Fruit fly (Drosophila melanogaster) whole organism, pupa: ENCODE results near the gene CG11030.
A peak's percentile ranks its signal among the peaks of the same experiment; 100 is the strongest.

Experiments used
- CG10348 ChIP-seq: fragments of 200-800 bp; sonication (Bioruptor generic); IDR thresholded peaks from 2 replicates; pipeline ENCODE4 v1.3.6; 2022; ENCODE audit warnings: missing biosample characterization, missing genetic modification characterization
- CG12605 ChIP-seq: fragments of 200-800 bp; sonication (Bioruptor generic); IDR thresholded peaks from 2 replicates; pipeline ENCODE4 v1.3.6; 2022; ENCODE audit warnings: missing biosample characterization, missing genetic modification characterization
- CG13204 ChIP-seq: fragments of 200-800 bp; sonication (Bioruptor generic); optimal IDR thresholded peaks from 2 replicates; lab custom pipeline; 2018; ENCODE audit warnings: missing biosample characterization, mild to moderate bottlenecking, missing genetic modification characterization, moderate library complexity
- CG14655 ChIP-seq: fragments of 200-800 bp; sonication (Bioruptor generic); optimal IDR thresholded peaks from 3 replicates; lab custom pipeline; 2017; ENCODE audit warnings: mild to moderate bottlenecking, missing biosample characterization, missing genetic modification reagents, missing genetic modification characterization
- CG15710 ChIP-seq: fragments of 200-800 bp; sonication (Bioruptor generic); optimal IDR thresholded peaks from 2 replicates; lab custom pipeline; 2018; ENCODE audit warnings: missing biosample characterization, mild to moderate bottlenecking, missing genetic modification characterization, moderate library complexity
- CG17806 ChIP-seq: fragments of 200-800 bp; sonication (Bioruptor generic); optimal IDR thresholded peaks from 2 replicates; lab custom pipeline; 2018; ENCODE audit warnings: missing biosample characterization, mild to moderate bottlenecking, missing genetic modification characterization, moderate library complexity
- CG32121 ChIP-seq: fragments of 200-800 bp; sonication (Bioruptor generic); IDR thresholded peaks from 2 replicates; pipeline ENCODE4 v1.3.6; 2022; ENCODE audit warnings: missing biosample characterization, missing genetic modification characterization
- CG34367 ChIP-seq: fragments of 200-800 bp; sonication (Bioruptor generic); optimal IDR thresholded peaks from 2 replicates; lab custom pipeline; 2018; ENCODE audit warnings: missing biosample characterization, mild to moderate bottlenecking, missing genetic modification characterization
- CG4496 ChIP-seq: fragments of 200-800 bp; sonication (Bioruptor generic); IDR thresholded peaks from 3 replicates; pipeline ENCODE4 v1.3.6; 2022; ENCODE audit warnings: missing biosample characterization, missing genetic modification characterization
- CG8159 ChIP-seq: fragments of 200-800 bp; sonication (Bioruptor generic); optimal IDR thresholded peaks from 3 replicates; lab custom pipeline; 2018; ENCODE audit warnings: missing biosample characterization, mild to moderate bottlenecking, missing genetic modification characterization, moderate library complexity
- CG8301 ChIP-seq: fragments of 200-800 bp; sonication (Bioruptor generic); optimal IDR thresholded peaks from 2 replicates; lab custom pipeline; 2018; ENCODE audit warnings: missing biosample characterization, mild to moderate bottlenecking, missing genetic modification characterization
- CG9948 ChIP-seq: fragments of 200-800 bp; sonication (Bioruptor generic); optimal IDR thresholded peaks from 2 replicates; lab custom pipeline; 2018; ENCODE audit warnings: missing biosample characterization, mild to moderate bottlenecking, missing genetic modification characterization, moderate library complexity
- D1 ChIP-seq: fragments of 200-800 bp; sonication (Bioruptor generic); optimal IDR thresholded peaks from 2 replicates; lab custom pipeline; 2018; ENCODE audit warnings: missing biosample characterization, mild to moderate bottlenecking, missing genetic modification characterization, moderate library complexity
- EcR ChIP-seq: fragments of 200-800 bp; sonication (Bioruptor generic); optimal IDR thresholded peaks from 3 replicates; lab custom pipeline; 2019; ENCODE audit warnings: missing biosample characterization, missing genetic modification characterization, mild to moderate bottlenecking, moderate library complexity, missing genetic modification reagents
- Ets98B ChIP-seq: fragments of 200-800 bp; sonication (Bioruptor generic); IDR thresholded peaks from 2 replicates; pipeline ENCODE4 v1.3.6; 2022; ENCODE audit warnings: missing biosample characterization, missing genetic modification characterization
- Pif1A ChIP-seq: fragments of 200-800 bp; sonication (Bioruptor generic); optimal IDR thresholded peaks from 3 replicates; lab custom pipeline; 2016; ENCODE audit warnings: missing biosample characterization, missing genetic modification characterization
- Pif1B ChIP-seq: fragments of 200-800 bp; sonication (Bioruptor generic); optimal IDR thresholded peaks from 3 replicates; lab custom pipeline; 2016; ENCODE audit warnings: missing biosample characterization, missing genetic modification characterization
- Snoo ChIP-seq: fragments of 200-800 bp; sonication (Bioruptor generic); optimal IDR thresholded peaks from 3 replicates; lab custom pipeline; 2017; ENCODE audit warnings: missing biosample characterization, mild to moderate bottlenecking, missing genetic modification characterization, inconsistent platforms
- fd96Ca ChIP-seq: fragments of 200-800 bp; sonication (Bioruptor generic); IDR thresholded peaks from 3 replicates; pipeline ENCODE4 v1.3.6; 2022; ENCODE audit warnings: missing biosample characterization, missing genetic modification characterization
- gl ChIP-seq: fragments of 200-800 bp; sonication (Bioruptor generic); optimal IDR thresholded peaks from 2 replicates; lab custom pipeline; 2018; ENCODE audit warnings: missing biosample characterization, mild to moderate bottlenecking, missing genetic modification characterization
- rn ChIP-seq: fragments of 200-800 bp; sonication (Bioruptor generic); IDR thresholded peaks from 2 replicates; pipeline ENCODE4 v1.3.6; 2022; ENCODE audit warnings: missing biosample characterization, missing genetic modification characterization

CG11030 gene

DNA sequence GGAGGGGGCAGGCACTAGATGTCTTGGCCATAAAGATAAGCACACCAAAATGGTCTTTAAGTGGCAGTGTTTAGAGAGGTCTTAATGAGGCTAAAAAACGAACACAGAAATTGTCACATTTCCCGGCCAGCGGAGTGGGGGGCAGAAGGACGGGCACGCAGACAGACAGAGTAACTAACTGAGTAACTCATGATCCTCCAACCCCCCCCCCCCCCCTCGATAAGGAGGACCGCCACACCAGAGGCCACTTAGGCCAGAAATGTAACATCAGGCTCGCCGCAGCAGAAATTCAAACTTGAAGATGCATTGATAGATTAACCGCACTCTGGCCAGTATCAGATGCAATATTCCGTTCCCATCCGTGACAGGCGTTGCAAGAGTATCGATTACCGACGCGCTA is 58.4 kb downstream of the CG11030 start:
- no peak for TF ChIP-seq CG8159
- no peak for TF ChIP-seq Pif1A
- no peak for TF ChIP-seq CG10348 (GFP tag; lab: Robert Waterston, UW)
- TF ChIP-seq gl (tag; lab: Kevin White, UChicago) = no peak
- no peak for TF ChIP-seq CG8301
- no peak for TF ChIP-seq D1 (tag; lab: Kevin White, UChicago)
- TF ChIP-seq rn (GFP tag; lab: Robert Waterston, UW) = no peak
- TF ChIP-seq CG34367 (tag; lab: Kevin White, UChicago) = no peak
- TF ChIP-seq Snoo = no peak
- TF ChIP-seq fd96Ca = no peak
- no peak for TF ChIP-seq CG14655 (GFP tag; lab: Kevin White, UChicago)
- no peak for TF ChIP-seq Pif1B (GFP tag; lab: Kevin White, UChicago)

DNA sequence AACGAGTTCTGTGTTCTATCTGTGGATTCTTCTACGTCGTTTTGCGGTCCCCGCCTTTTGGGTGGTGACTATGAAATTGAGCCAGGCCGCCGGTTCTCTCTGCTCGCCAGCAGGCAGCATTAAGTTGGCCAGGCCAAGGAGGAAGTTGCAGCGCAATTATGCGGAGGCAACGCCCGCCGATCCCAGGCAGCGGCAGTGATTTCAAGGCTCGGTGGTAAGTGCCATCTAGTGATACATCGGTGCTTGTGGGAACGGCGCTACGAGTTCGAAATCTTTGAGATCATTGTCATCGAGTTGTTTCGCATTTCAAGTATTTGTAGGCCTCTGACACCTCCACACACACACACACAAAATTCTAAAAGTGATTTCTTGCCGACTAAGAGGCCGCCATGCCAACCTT is 59.3 kb downstream of the CG11030 start, which contains the start of gene CG31913:
Gene CG31913, plus strand, starts transcription at position 301 of the 400 bp plus-strand sequence.
- TF ChIP-seq rn (GFP tag; lab: Robert Waterston, UW) = no peak
- TF ChIP-seq CG13204 (GFP tag; lab: Kevin White, UChicago) = peak; percentile 41
- peak; percentile 64 for TF ChIP-seq EcR (GFP tag; lab: Kevin White, UChicago)

DNA sequence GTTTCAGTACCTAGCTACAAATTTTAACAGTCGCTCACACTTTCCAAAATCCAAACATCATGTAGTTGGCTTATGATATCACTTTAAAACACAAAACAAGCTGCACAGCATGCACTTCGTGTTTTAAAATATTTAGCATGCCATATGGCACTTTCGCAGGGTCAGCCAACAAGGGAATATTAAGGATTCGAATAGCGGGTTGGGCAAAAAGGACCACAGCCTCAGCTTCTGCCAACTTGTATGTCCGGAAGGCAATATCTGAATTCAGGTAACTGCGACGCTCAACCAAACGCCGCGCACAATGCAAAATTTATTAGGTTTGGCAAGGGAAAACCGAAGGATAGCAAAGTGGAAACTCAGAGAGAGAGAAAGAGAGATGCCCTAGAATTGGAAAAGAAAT is 64.8 kb downstream of the CG11030 start:
- no peak for TF ChIP-seq Pif1A
- TF ChIP-seq CG32121 = no peak
- no peak for TF ChIP-seq rn (GFP tag; lab: Robert Waterston, UW)
- no peak for TF ChIP-seq Snoo
- no peak for TF ChIP-seq CG13204 (GFP tag; lab: Kevin White, UChicago)
- TF ChIP-seq CG10348 (GFP tag; lab: Robert Waterston, UW) = no peak
- TF ChIP-seq CG8301 = no peak
- TF ChIP-seq Pif1B (GFP tag; lab: Kevin White, UChicago) = no peak
- TF ChIP-seq CG17806 (tag; lab: Kevin White, UChicago) = no peak
- no peak for TF ChIP-seq CG34367 (tag; lab: Kevin White, UChicago)
- TF ChIP-seq Ets98B = no peak
- no peak for TF ChIP-seq D1 (tag; lab: Kevin White, UChicago)
- TF ChIP-seq CG4496 (GFP tag; lab: Robert Waterston, UW) = no peak
- TF ChIP-seq CG12605 = no peak
- no peak for TF ChIP-seq CG9948 (tag; lab: Kevin White, UChicago)
- no peak for TF ChIP-seq CG8159
- no peak for TF ChIP-seq CG14655 (GFP tag; lab: Kevin White, UChicago)
- TF ChIP-seq EcR (GFP tag; lab: Kevin White, UChicago) = no peak
- no peak for TF ChIP-seq CG15710 (tag; lab: Kevin White, UChicago)

DNA sequence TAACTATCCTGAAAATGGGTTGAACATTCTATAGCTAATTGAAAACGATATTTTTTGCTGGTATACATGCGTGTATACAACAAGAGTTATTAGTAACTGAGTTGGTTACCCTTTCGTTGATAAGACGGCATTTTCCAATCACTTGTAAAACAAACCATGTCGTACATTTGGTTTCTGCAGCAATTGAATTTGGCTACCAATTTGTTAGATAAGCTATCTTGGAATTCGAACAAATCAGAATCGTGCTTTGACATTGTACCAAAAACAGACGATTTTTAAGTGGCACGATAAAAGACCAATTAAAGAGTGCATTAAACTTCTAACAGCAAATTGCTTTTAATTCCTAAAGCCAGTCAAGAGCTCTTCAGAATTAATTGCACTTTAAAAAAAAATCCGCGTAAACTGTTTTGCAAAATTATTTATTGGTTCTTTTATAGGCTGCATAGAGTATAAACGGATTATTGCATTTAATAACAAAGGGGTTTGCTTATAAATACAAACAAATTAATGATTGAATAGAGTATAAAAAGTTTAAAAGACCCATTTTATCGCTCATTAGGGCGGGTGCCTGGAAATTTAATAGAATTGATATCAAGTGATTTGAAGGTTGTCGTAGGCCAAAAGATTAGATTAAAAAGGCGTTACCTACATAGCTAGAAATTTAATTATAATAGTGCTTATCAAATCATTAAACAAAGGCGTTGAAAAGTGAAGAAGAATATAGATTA is 66.5 kb downstream of the CG11030 start:
- TF ChIP-seq fd96Ca (no peak), rn (GFP tag; lab: Robert Waterston, UW) (no peak), CG12605 (no peak), EcR (GFP tag; lab: Kevin White, UChicago) (no peak), CG14655 (GFP tag; lab: Kevin White, UChicago) (no peak), gl (tag; lab: Kevin White, UChicago) (no peak), CG10348 (GFP tag; lab: Robert Waterston, UW) (no peak), CG32121 (no peak), CG8159 (no peak), CG17806 (tag; lab: Kevin White, UChicago) (no peak)

DNA sequence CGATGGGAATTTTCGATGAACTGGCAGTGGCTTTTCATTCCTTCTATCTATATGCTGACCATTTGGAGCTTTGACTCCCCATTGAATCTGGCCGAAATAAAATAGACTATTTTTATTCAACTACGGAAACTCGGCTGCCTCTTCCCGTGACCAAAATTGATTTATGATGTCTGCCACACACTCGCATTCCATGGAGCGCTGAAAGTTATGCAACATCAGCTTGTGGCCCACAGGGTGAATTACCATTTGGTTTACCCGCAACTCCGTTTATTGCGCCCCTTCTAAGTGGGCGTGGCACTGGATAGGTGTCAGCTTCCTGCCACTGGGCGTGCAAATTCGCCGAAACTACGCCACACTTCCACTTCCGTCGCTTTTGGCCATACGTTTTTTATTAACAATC is 68.6 kb downstream of the CG11030 start:
- no peak for TF ChIP-seq fd96Ca
- no peak for TF ChIP-seq CG32121
- no peak for TF ChIP-seq CG12605
- TF ChIP-seq rn (GFP tag; lab: Robert Waterston, UW) = no peak
- no peak for TF ChIP-seq CG34367 (tag; lab: Kevin White, UChicago)
- TF ChIP-seq gl (tag; lab: Kevin White, UChicago) = no peak
- no peak for TF ChIP-seq CG13204 (GFP tag; lab: Kevin White, UChicago)
- TF ChIP-seq Ets98B = no peak
- TF ChIP-seq CG14655 (GFP tag; lab: Kevin White, UChicago) = no peak
- no peak for TF ChIP-seq D1 (tag; lab: Kevin White, UChicago)
- TF ChIP-seq Pif1A = no peak
- no peak for TF ChIP-seq CG9948 (tag; lab: Kevin White, UChicago)
- TF ChIP-seq Snoo = no peak

DNA sequence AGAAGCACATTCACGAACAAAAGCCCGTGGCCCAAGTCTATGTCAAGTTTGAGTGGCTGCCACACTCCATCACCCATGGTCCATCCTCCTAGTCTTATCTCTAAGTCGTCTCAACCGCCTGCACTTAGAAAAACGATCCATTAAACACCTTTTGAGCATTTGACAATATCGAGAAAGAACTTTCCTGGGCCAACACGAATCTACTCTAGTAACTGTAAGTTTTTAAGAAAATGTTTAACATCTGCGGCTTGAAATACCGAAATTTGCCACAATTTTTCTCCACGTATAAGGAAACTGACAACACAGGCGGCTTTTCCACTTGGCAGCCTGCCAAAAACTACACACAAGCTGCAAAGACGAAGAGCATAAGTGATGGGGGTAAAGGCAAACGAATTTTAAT is 70.7 kb downstream of the CG11030 start:
- TF ChIP-seq Snoo (no peak), CG8301 (peak; percentile 40), CG10348 (GFP tag; lab: Robert Waterston, UW) (no peak), Pif1B (GFP tag; lab: Kevin White, UChicago) (no peak), Ets98B (no peak; the same call in 1 of the 2 replicates), CG14655 (GFP tag; lab: Kevin White, UChicago) (peak; percentile 58), CG13204 (GFP tag; lab: Kevin White, UChicago) (no peak), fd96Ca (no peak), CG15710 (tag; lab: Kevin White, UChicago) (no peak)
- TF ChIP-seq, all 21 proteins: peak for 2

DNA sequence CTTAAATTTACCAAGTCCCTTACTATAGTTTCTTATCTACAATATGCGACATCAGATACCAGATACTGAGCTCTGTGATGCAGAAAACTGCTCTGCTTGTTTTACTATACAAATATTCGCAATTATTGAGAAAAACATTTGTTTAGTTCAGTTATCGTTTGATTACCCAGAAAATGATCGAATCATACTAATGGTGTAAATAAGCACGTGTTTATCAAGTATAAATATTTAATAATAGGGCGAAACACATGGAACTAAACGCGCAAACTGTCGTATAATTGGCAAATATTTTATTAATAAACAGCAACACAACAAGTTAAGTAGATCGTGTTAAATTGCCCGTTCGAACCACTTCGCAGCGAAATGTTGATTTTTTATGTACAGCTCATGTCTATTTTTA is 73.5 kb downstream of the CG11030 start:
- TF ChIP-seq CG17806 (tag; lab: Kevin White, UChicago) (peak; percentile 4), CG32121 (0 out of 2 replicates have a peak, but pooled peaks have one; percentile 11), Pif1B (GFP tag; lab: Kevin White, UChicago) (peak; percentile 20), gl (tag; lab: Kevin White, UChicago) (peak; percentile 35), CG15710 (tag; lab: Kevin White, UChicago) (no peak), CG14655 (GFP tag; lab: Kevin White, UChicago) (peak; percentile 22), Pif1A (peak; percentile 27), CG9948 (tag; lab: Kevin White, UChicago) (peak; percentile 7), CG12605 (no peak), CG8159 (peak; percentile 15), Ets98B (no peak), Snoo (no peak)
